Worm (Caenorhabditis elegans) whole organism, young adult: ENCODE results near the gene emre-1.

Experiments
- B0035.1 ChIP-seq: sonication (generic microtip); optimal IDR thresholded peaks from 2 replicates; lab custom pipeline; 2016; ENCODE audit warnings: missing genetic modification characterization, mild to moderate bottlenecking, missing compliant biosample characterization, missing genotype, missing genetic modification reagents
- F23B12.7 ChIP-seq: sonication (generic microtip); optimal IDR thresholded peaks from 2 replicates; lab custom pipeline; 2017; ENCODE audit warnings: missing genetic modification characterization, mild to moderate bottlenecking, missing compliant biosample characterization, antibody characterized with exemption, moderate library complexity; ENCODE audit not compliant: insufficient read depth
- cebp-2 ChIP-seq: fragments of 200-800 bp; sonication (Bioruptor generic); IDR thresholded peaks from 2 replicates; pipeline ENCODE4 v1.3.6; 2022; ENCODE audit warnings: missing genetic modification characterization, missing compliant biosample characterization
- ets-4 ChIP-seq: fragments of 200-800 bp; sonication (Bioruptor generic); optimal IDR thresholded peaks from 2 replicates; lab custom pipeline; 2018; ENCODE audit warnings: mild to moderate bottlenecking, missing genetic modification characterization, missing compliant biosample characterization
- let-526 ChIP-seq: fragments of 200-800 bp; sonication (Bioruptor generic); IDR thresholded peaks from 2 replicates; pipeline ENCODE4 v1.3.6; 2022; ENCODE audit warnings: missing genetic modification reagents, missing genetic modification characterization, missing compliant biosample characterization
- pbrm-1 ChIP-seq: fragments of 200-800 bp; sonication (Bioruptor generic); IDR thresholded peaks from 2 replicates; pipeline ENCODE4 v1.3.6; 2022; ENCODE audit warnings: missing genetic modification reagents, missing genetic modification characterization, missing compliant biosample characterization
- unc-62 ChIP-seq: fragments of 150-350 bp; optimal IDR thresholded peaks from 2 replicates; lab custom pipeline; 2014; ENCODE audit warnings: missing biosample characterization, missing genetic modification reagents, missing genetic modification characterization

DNA sequence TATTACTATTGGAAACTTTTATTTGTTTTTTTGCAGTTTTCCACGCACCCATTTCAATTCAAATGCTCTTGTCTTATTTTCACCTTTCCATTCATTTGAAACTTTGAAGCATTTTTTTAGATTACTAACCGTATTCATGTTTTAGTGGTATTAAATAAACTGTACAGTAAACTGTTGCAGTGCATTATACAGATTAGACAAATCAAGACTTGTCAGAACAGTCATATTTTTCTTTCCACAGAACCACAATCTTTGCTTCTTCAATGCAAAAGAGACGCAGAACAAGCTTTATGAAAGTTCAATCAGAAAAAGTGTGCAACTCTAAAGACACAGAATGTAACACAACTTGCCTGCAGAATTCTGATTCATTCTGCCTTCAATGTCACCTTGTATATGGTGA is 13.7 kb upstream of the emre-1 start, which contains the start of gene F45B8.5:
- TF ChIP-seq B0035.1 = no peak
- no peak for TF ChIP-seq ets-4 (GFP tag; lab: Kevin White, UChicago)
- no peak for TF ChIP-seq pbrm-1 (GFP tag; lab: Robert Waterston, UW)
- no peak for TF ChIP-seq let-526 (GFP tag; lab: Robert Waterston, UW)
- no peak for TF ChIP-seq cebp-2 (GFP tag; lab: Robert Waterston, UW)
- no peak for TF ChIP-seq unc-62 (GFP tag; lab: Kevin White, UChicago)
- TF ChIP-seq F23B12.7 = no peak
